Worm (Caenorhabditis elegans) whole organism, young adult: Measurements from ENCODE around the gene E02H4.6.
A peak's percentile ranks its signal among the peaks of the same experiment; 100 is the strongest.

Source experiments
- B0019.2 ChIP-seq: fragments of 200-800 bp; sonication (Bioruptor generic); conservative IDR thresholded peaks from 2 replicates; pipeline ENCODE4 v1.3.6; 2022; ENCODE audit warnings: missing genetic modification reagents, missing genetic modification characterization, missing compliant biosample characterization
- F10E7.11 ChIP-seq: sonication (generic microtip); optimal IDR thresholded peaks from 2 replicates; lab custom pipeline; 2017; ENCODE audit warnings: mild to moderate bottlenecking, missing genetic modification characterization, moderate library complexity, missing compliant biosample characterization
- F39B2.1 ChIP-seq: fragments of 200-800 bp; sonication (Bioruptor generic); IDR thresholded peaks from 2 replicates; pipeline ENCODE4 v1.3.6; 2022; ENCODE audit warnings: missing genetic modification reagents, missing genetic modification characterization, missing compliant biosample characterization
- ama-1 ChIP-seq, 3 experiments: fragments of 150-350 bp in 1 of 3; sonication (generic microtip) in 2 of 3; optimal IDR thresholded peaks; 2 replicates each; lab custom pipeline; 2014 to 2018; ENCODE audit warnings: missing biosample characterization in 2 of 3, missing genetic modification characterization in 2 of 3, missing genetic modification reagents in 2 of 3
- dpl-1 ChIP-seq: fragments of 150-350 bp; optimal IDR thresholded peaks from 2 replicates; lab custom pipeline; 2014; ENCODE audit warnings: missing biosample characterization, missing genetic modification reagents, missing genetic modification characterization
- egl-18 ChIP-seq: fragments of 200-800 bp; sonication (Bioruptor generic); IDR thresholded peaks from 2 replicates; pipeline ENCODE4 v1.3.6; 2022; ENCODE audit warnings: missing genetic modification reagents, missing genetic modification characterization, missing compliant biosample characterization
- egl-44 ChIP-seq: fragments of 200-800 bp; sonication (Bioruptor generic); IDR thresholded peaks from 2 replicates; pipeline ENCODE4 v1.3.6; 2022; ENCODE audit warnings: missing genetic modification reagents, missing genetic modification characterization, missing compliant biosample characterization
- hlh-26 ChIP-seq: fragments of 200-800 bp; sonication (Bioruptor generic); conservative IDR thresholded peaks from 2 replicates; pipeline ENCODE4 v1.3.6; 2022; ENCODE audit warnings: missing genetic modification reagents, missing genetic modification characterization, missing compliant biosample characterization
- lir-1 ChIP-seq: fragments of 200-800 bp; sonication (Bioruptor generic); conservative IDR thresholded peaks from 2 replicates; pipeline ENCODE4 v1.3.6; 2022; ENCODE audit warnings: missing genetic modification reagents, missing genetic modification characterization, missing compliant biosample characterization
- madf-10 ChIP-seq: sonication (generic microtip); optimal IDR thresholded peaks from 2 replicates; lab custom pipeline; 2016; ENCODE audit warnings: mild to moderate bottlenecking, missing genetic modification characterization, missing compliant biosample characterization
- rec-8 ChIP-seq, 2 experiments: sonication (generic microtip); optimal IDR thresholded peaks; 2 replicates each; lab custom pipeline; 2016; ENCODE audit warnings: mild to moderate bottlenecking in 2 of 2, missing genetic modification characterization in 2 of 2, missing genetic modification reagents in 2 of 2, missing genotype in 2 of 2, missing biosample characterization in 1 of 2, missing compliant biosample characterization in 1 of 2, moderate library complexity in 1 of 2
- repo-1 ChIP-seq: sonication (generic microtip); optimal IDR thresholded peaks from 2 replicates; lab custom pipeline; 2017; ENCODE audit warnings: mild to moderate bottlenecking, missing genetic modification characterization, missing compliant biosample characterization
- unc-62 ChIP-seq: fragments of 150-350 bp; optimal IDR thresholded peaks from 2 replicates; lab custom pipeline; 2014; ENCODE audit warnings: missing biosample characterization, missing genetic modification reagents, missing genetic modification characterization

DNA sequence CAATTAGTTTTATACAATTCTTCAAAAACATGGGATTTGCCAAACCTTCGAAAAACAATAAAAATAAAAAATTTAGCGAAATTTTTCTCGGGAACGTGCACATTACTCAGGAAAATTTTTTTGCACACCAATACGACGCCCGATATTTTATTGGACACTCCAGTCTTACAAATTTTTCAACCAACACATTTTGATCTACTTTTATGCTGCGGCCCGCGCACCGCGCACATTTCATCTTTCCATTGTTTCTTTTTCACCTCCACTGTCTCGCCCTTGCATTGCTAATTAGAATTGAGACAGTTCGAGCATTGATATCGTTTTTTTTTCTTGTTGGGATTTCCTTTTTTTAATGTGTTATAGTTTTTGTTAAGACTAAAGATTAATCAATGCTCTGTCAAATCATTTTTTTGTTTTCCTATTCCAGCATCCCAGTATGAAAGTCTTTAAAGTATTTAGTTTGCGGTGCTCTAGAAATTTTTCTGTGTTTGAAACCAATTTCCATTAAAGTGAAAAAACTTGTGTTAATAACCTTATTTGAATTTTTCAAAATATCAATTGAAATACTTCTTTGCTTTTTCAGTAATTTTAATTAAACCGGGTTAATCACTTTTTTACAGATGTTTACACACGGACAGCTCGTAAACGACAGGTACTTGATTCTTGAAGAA, 4.4 kb downstream of the E02H4.6 start, which contains the start of gene K04C1.5:
- peak; percentile 48 for TF ChIP-seq dpl-1
- no peak for TF ChIP-seq unc-62
- no peak for TF ChIP-seq rec-8 (tag; optimal IDR thresholded peaks at IDR 0.05; lab: Kevin White, UChicago)
- TF ChIP-seq B0019.2 (GFP tag; lab: Robert Waterston, UW): no peak
- TF ChIP-seq F10E7.11 (tag; lab: Kevin White, UChicago): no peak
- TF ChIP-seq repo-1 (tag; lab: Kevin White, UChicago): no peak
- TF ChIP-seq madf-10: no peak
- TF ChIP-seq lir-1: no peak
- TF ChIP-seq ama-1 (optimal IDR thresholded peaks at IDR 0.05; lab: Kevin White, UChicago): no peak
- no peak for TF ChIP-seq ama-1 (GFP tag; optimal IDR thresholded peaks at IDR 0.05; lab: Kevin White, UChicago)
- no peak for TF ChIP-seq hlh-26
- TF ChIP-seq F39B2.1: no peak
- no peak for TF ChIP-seq egl-18 (GFP tag; lab: Robert Waterston, UW)
- TF ChIP-seq egl-44 (GFP tag; lab: Robert Waterston, UW): no peak
